Fruit fly (Drosophila melanogaster) whole organism, embryonic: ENCODE results near the gene CG6168.

ENCODE experiments used
- CG10274 ChIP-seq: fragments of 200-800 bp; sonication (Bioruptor generic); optimal IDR thresholded peaks from 3 replicates; lab custom pipeline; 2017; ENCODE audit warnings: missing biosample characterization, mild to moderate bottlenecking, missing genetic modification characterization
- CG10654 ChIP-seq: fragments of 200-800 bp; sonication (Bioruptor generic); optimal IDR thresholded peaks from 2 replicates; lab custom pipeline; 2016; ENCODE audit warnings: missing biosample characterization, missing genetic modification characterization
- CG12299 ChIP-seq: fragments of 200-800 bp; sonication (Bioruptor generic); optimal IDR thresholded peaks from 2 replicates; lab custom pipeline; 2018; ENCODE audit warnings: missing biosample characterization, mild to moderate bottlenecking, missing genetic modification characterization
- CG12659 ChIP-seq: fragments of 200-800 bp; sonication (Bioruptor generic); optimal IDR thresholded peaks from 3 replicates; lab custom pipeline; 2017; ENCODE audit warnings: mild to moderate bottlenecking, missing biosample characterization, missing genetic modification reagents, missing genetic modification characterization
- CG13894 ChIP-seq: fragments of 200-800 bp; sonication (Bioruptor generic); optimal IDR thresholded peaks from 3 replicates; lab custom pipeline; 2018; ENCODE audit warnings: missing biosample characterization, mild to moderate bottlenecking, missing genetic modification characterization, moderate library complexity
- CG18262 ChIP-seq: fragments of 200-800 bp; optimal IDR thresholded peaks from 3 replicates; lab custom pipeline; 2019; ENCODE audit warnings: missing biosample characterization, mild to moderate bottlenecking, missing genetic modification characterization, moderate library complexity
- CG2875 ChIP-seq: fragments of 200-800 bp; sonication (Bioruptor generic); optimal IDR thresholded peaks from 2 replicates; lab custom pipeline; 2017; ENCODE audit warnings: missing biosample characterization, mild to moderate bottlenecking, missing genetic modification characterization, missing genetic modification reagents
- CG31365 ChIP-seq: fragments of 200-800 bp; sonication (Bioruptor generic); optimal IDR thresholded peaks from 2 replicates; lab custom pipeline; 2018; ENCODE audit warnings: missing biosample characterization, mild to moderate bottlenecking, missing genetic modification characterization
- CG5180 ChIP-seq: fragments of 200-800 bp; sonication (Bioruptor generic); optimal IDR thresholded peaks from 3 replicates; lab custom pipeline; 2017; ENCODE audit warnings: missing biosample characterization, missing genetic modification characterization, mild to moderate bottlenecking, moderate library complexity, missing genetic modification reagents
- CG7839 ChIP-seq: fragments of 200-800 bp; sonication (Bioruptor generic); optimal IDR thresholded peaks from 3 replicates; lab custom pipeline; 2018; ENCODE audit warnings: missing biosample characterization, mild to moderate bottlenecking, missing genetic modification characterization, moderate library complexity
- CG8478 ChIP-seq: fragments of >200 bp; optimal IDR thresholded peaks from 2 replicates; lab custom pipeline; 2018
- CG9437 ChIP-seq: fragments of 200-800 bp; sonication (Bioruptor generic); optimal IDR thresholded peaks from 2 replicates; lab custom pipeline; 2018; ENCODE audit warnings: missing biosample characterization, mild to moderate bottlenecking, missing genetic modification characterization
- CG9932 ChIP-seq: fragments of 200-800 bp; sonication (Bioruptor generic); IDR thresholded peaks from 2 replicates; pipeline ENCODE4 v1.3.6; 2022; ENCODE audit warnings: missing biosample characterization, missing genetic modification characterization
- D19B ChIP-seq: fragments of 200-800 bp; sonication (Bioruptor generic); optimal IDR thresholded peaks from 2 replicates; lab custom pipeline; 2017; ENCODE audit warnings: missing biosample characterization, mild to moderate bottlenecking, missing genetic modification characterization
- GATAe ChIP-seq: fragments of 200-800 bp; sonication (Bioruptor generic); conservative IDR thresholded peaks from 2 replicates; pipeline ENCODE4 v1.3.6; 2022; ENCODE audit warnings: missing biosample characterization, missing genetic modification characterization
- MBD-R2 ChIP-seq: fragments of 200-800 bp; sonication (Bioruptor generic); IDR thresholded peaks from 2 replicates; pipeline ENCODE4 v1.3.6; 2022; ENCODE audit warnings: missing biosample characterization, missing genetic modification characterization
- Med ChIP-seq: fragments of 200-800 bp; sonication (Bioruptor generic); peaks from one replicate; lab custom pipeline; 2016; ENCODE audit warnings: missing biosample characterization, missing genetic modification characterization, mild to moderate bottlenecking, inconsistent platforms, moderate library complexity
- Meics ChIP-seq: fragments of 200-800 bp; sonication (Bioruptor generic); optimal IDR thresholded peaks from 2 replicates; lab custom pipeline; 2017; ENCODE audit warnings: missing biosample characterization, mild to moderate bottlenecking, missing genetic modification characterization
- Pdp1 ChIP-seq, 2 experiments: fragments of 200-800 bp; sonication (Bioruptor generic); optimal IDR thresholded peaks; 3 replicates each; lab custom pipeline; 2016; ENCODE audit warnings: missing biosample characterization in 2 of 2, missing genetic modification characterization in 2 of 2, mild to moderate bottlenecking in 1 of 2, moderate library complexity in 1 of 2
- Poxn ChIP-seq: fragments of 200-800 bp; sonication (Bioruptor generic); IDR thresholded peaks from 2 replicates; pipeline ENCODE4 v1.3.6; 2022; ENCODE audit warnings: missing biosample characterization, missing genetic modification characterization
- Ptx1 ChIP-seq: fragments of 200-800 bp; sonication (Bioruptor generic); IDR thresholded peaks from 2 replicates; pipeline ENCODE4 v1.3.6; 2022; ENCODE audit warnings: missing biosample characterization, missing genetic modification characterization
- Ssrp ChIP-seq: fragments of 200-800 bp; sonication (Bioruptor generic); optimal IDR thresholded peaks from 2 replicates; lab custom pipeline; 2018; ENCODE audit warnings: missing biosample characterization, mild to moderate bottlenecking, missing genetic modification characterization, moderate library complexity
- Tbp ChIP-seq: fragments of >200 bp; optimal IDR thresholded peaks from 2 replicates; lab custom pipeline; 2018; ENCODE audit warnings: missing biosample characterization, missing genetic modification characterization
- Vsx1 ChIP-seq: fragments of 200-800 bp; sonication (Bioruptor generic); optimal IDR thresholded peaks from 2 replicates; lab custom pipeline; 2017; ENCODE audit warnings: missing biosample characterization, mild to moderate bottlenecking, missing genetic modification characterization, missing genetic modification reagents
- al ChIP-seq: fragments of 200-800 bp; sonication (Bioruptor generic); IDR thresholded peaks from 2 replicates; pipeline ENCODE4 v1.3.6; 2022; ENCODE audit warnings: missing biosample characterization, missing genetic modification characterization
- crc ChIP-seq: fragments of 200-800 bp; sonication (Bioruptor generic); optimal IDR thresholded peaks from 2 replicates; lab custom pipeline; 2016; ENCODE audit warnings: missing biosample characterization, missing genetic modification characterization
- dysf ChIP-seq: fragments of 200-800 bp; sonication (Bioruptor generic); IDR thresholded peaks from 3 replicates; pipeline ENCODE4 v1.3.6; 2022; ENCODE audit warnings: missing biosample characterization, missing genetic modification characterization
- gem ChIP-seq: fragments of 200-800 bp; sonication (Bioruptor generic); optimal IDR thresholded peaks from 2 replicates; lab custom pipeline; 2019; ENCODE audit warnings: missing biosample characterization, mild to moderate bottlenecking, missing genetic modification characterization, moderate library complexity
- grau ChIP-seq: fragments of 200-800 bp; optimal IDR thresholded peaks from 3 replicates; lab custom pipeline; 2019; ENCODE audit warnings: missing biosample characterization, mild to moderate bottlenecking, missing genetic modification characterization, moderate library complexity
- hth ChIP-seq: fragments of >200 bp; optimal IDR thresholded peaks from 2 replicates; lab custom pipeline; 2017; ENCODE audit warnings: inconsistent platforms
- inv ChIP-seq: fragments of 200-800 bp; sonication (Bioruptor generic); IDR thresholded peaks from 2 replicates; pipeline ENCODE4 v1.3.6; 2022; ENCODE audit warnings: missing biosample characterization, missing genetic modification characterization; ENCODE audit not compliant: partially characterized antibody
- klu ChIP-seq: fragments of 200-800 bp; sonication (Bioruptor generic); IDR thresholded peaks from 2 replicates; pipeline ENCODE4 v1.3.6; 2022; ENCODE audit warnings: missing biosample characterization, missing genetic modification characterization
- lab ChIP-seq: fragments of 200-800 bp; sonication (Bioruptor generic); optimal IDR thresholded peaks from 3 replicates; lab custom pipeline; 2017; ENCODE audit warnings: missing biosample characterization, missing genetic modification characterization, mild to moderate bottlenecking, moderate library complexity, missing genetic modification reagents
- lilli ChIP-seq: fragments of 200-800 bp; sonication (Bioruptor generic); optimal IDR thresholded peaks from 3 replicates; lab custom pipeline; 2016; ENCODE audit warnings: missing biosample characterization, missing genetic modification characterization
- lmd ChIP-seq: fragments of 200-800 bp; sonication (Bioruptor generic); IDR thresholded peaks from 2 replicates; pipeline ENCODE4 v1.3.6; 2022; ENCODE audit warnings: missing biosample characterization, missing genetic modification characterization
- oc ChIP-seq: fragments of 200-800 bp; sonication (Bioruptor generic); optimal IDR thresholded peaks from 2 replicates; lab custom pipeline; 2018; ENCODE audit warnings: missing biosample characterization, mild to moderate bottlenecking, missing genetic modification characterization, moderate library complexity
- odd ChIP-seq: fragments of 200-800 bp; sonication (Bioruptor generic); optimal IDR thresholded peaks from 2 replicates; lab custom pipeline; 2017; ENCODE audit warnings: missing biosample characterization, mild to moderate bottlenecking, missing genetic modification characterization
- pnt ChIP-seq: fragments of 200-800 bp; sonication (Bioruptor generic); optimal IDR thresholded peaks from 3 replicates; lab custom pipeline; 2016; ENCODE audit warnings: missing biosample characterization, missing genetic modification characterization
- row ChIP-seq: fragments of 200-800 bp; sonication (Bioruptor generic); IDR thresholded peaks from 3 replicates; pipeline ENCODE4 v1.3.6; 2022; ENCODE audit warnings: missing biosample characterization, missing genetic modification characterization
- sens ChIP-seq: fragments of 200-800 bp; sonication (Bioruptor generic); peaks from one replicate; lab custom pipeline; 2016; ENCODE audit warnings: missing biosample characterization, missing genetic modification characterization
- sim ChIP-seq: fragments of 200-800 bp; sonication (Bioruptor generic); IDR thresholded peaks from 2 replicates; pipeline ENCODE4 v1.3.6; 2022; ENCODE audit warnings: missing biosample characterization, missing genetic modification characterization
- slbo ChIP-seq: fragments of 200-800 bp; sonication (Bioruptor generic); IDR thresholded peaks from 2 replicates; pipeline ENCODE4 v1.3.6; 2022; ENCODE audit warnings: missing biosample characterization, missing genetic modification characterization
- slou ChIP-seq: fragments of 200-800 bp; sonication (Bioruptor generic); optimal IDR thresholded peaks from 3 replicates; lab custom pipeline; 2016; ENCODE audit warnings: missing biosample characterization, missing genetic modification characterization
- tio ChIP-seq: fragments of 200-800 bp; sonication (Bioruptor generic); optimal IDR thresholded peaks from 2 replicates; lab custom pipeline; 2017; ENCODE audit warnings: missing biosample characterization, missing genetic modification characterization, inconsistent platforms
- trh ChIP-seq: fragments of 200-800 bp; sonication (Bioruptor generic); optimal IDR thresholded peaks from 2 replicates; lab custom pipeline; 2016; ENCODE audit warnings: missing biosample characterization, missing genetic modification characterization
- wdn ChIP-seq: fragments of 200-800 bp; sonication (Bioruptor generic); IDR thresholded peaks from 2 replicates; pipeline ENCODE4 v1.3.6; 2022; ENCODE audit warnings: missing biosample characterization, missing genetic modification characterization
- zfh1 ChIP-seq: fragments of 200-800 bp; sonication (Bioruptor generic); IDR thresholded peaks from 3 replicates; pipeline ENCODE4 v1.3.6; 2022; ENCODE audit warnings: missing biosample characterization, missing genetic modification characterization
- zfh2 ChIP-seq: fragments of 200-800 bp; sonication (Bioruptor generic); optimal IDR thresholded peaks from 2 replicates; lab custom pipeline; 2016; ENCODE audit warnings: missing biosample characterization, missing genetic modification characterization

CG6168 gene

dm6 chr3L:11348971-11349907 lies 27.7 kb upstream of the CG6168 start (continued):
- TF ChIP-seq CG9437 (peak; percentile 85), crc (GFP tag; lab: Kevin White, UChicago) (no peak), slou (peak; percentile 32), CG10654 (GFP tag; lab: Kevin White, UChicago) (peak; percentile 60), inv (GFP tag; lab: Robert Waterston, UW) (no peak), CG5180 (GFP tag; lab: Kevin White, UChicago) (peak; percentile 81), pnt (no peak), CG13894 (tag; lab: Kevin White, UChicago) (peak; percentile 95), gem (tag; lab: Kevin White, UChicago) (peak; percentile 96), Vsx1 (GFP tag; lab: Kevin White, UChicago) (peak; percentile 90), CG18262 (peak; percentile 78), trh (GFP tag; lab: Kevin White, UChicago) (peak; percentile 53), lab (GFP tag; lab: Kevin White, UChicago) (peak; percentile 90), odd (GFP tag; lab: Kevin White, UChicago) (peak; percentile 92), sim (GFP tag; lab: Robert Waterston, UW) (0 out of 2 replicates have a peak, but pooled peaks have one; percentile 5), CG10274 (GFP tag; lab: Kevin White, UChicago) (peak; percentile 58)

dm6 chr3L:11346980-11347379 lies 25.5 kb upstream of the CG6168 start:
- TF ChIP-seq slbo (GFP tag; lab: Robert Waterston, UW) = peak; percentile 36; the same call in 1 of the 2 replicates
- no peak for TF ChIP-seq GATAe (GFP tag; lab: Robert Waterston, UW)
- TF ChIP-seq CG31365 = no peak
- TF ChIP-seq gem (tag; lab: Kevin White, UChicago) = peak; percentile 40
- peak; percentile 47; the same call in 1 of the 2 replicates for TF ChIP-seq al (GFP tag; lab: Robert Waterston, UW)
- TF ChIP-seq CG7839 (tag; lab: Kevin White, UChicago) = peak; percentile 22
- peak in 1 of 2 experiments; percentile 21 for TF ChIP-seq Pdp1 (GFP tag; optimal IDR thresholded peaks at IDR 0.05; lab: Kevin White, UChicago)
- no peak for TF ChIP-seq CG12299
- peak; percentile 37; the same call in 1 of the 2 replicates for TF ChIP-seq Ptx1 (GFP tag; lab: Robert Waterston, UW)
- TF ChIP-seq Tbp (GFP tag; lab: Kevin White, UChicago) = no peak
- TF ChIP-seq tio (GFP tag; lab: Kevin White, UChicago) = peak; percentile 23
- peak; percentile 16 for TF ChIP-seq Med (GFP tag; lab: Kevin White, UChicago)
- no peak for TF ChIP-seq CG2875 (GFP tag; lab: Kevin White, UChicago)
- TF ChIP-seq Poxn (GFP tag; lab: Robert Waterston, UW) = peak; percentile 27; the same call in 1 of the 2 replicates
- TF ChIP-seq row (GFP tag; lab: Robert Waterston, UW) = peak; percentile 31; the same call in 1 of the 3 replicates
- TF ChIP-seq MBD-R2 (GFP tag; lab: Robert Waterston, UW) = no peak
- 0 out of 2 replicates have a peak, but pooled peaks have one; percentile 12 for TF ChIP-seq wdn (GFP tag; lab: Robert Waterston, UW)
- TF ChIP-seq CG9932 (GFP tag; lab: Robert Waterston, UW) = peak; percentile 42; the same call in 1 of the 2 replicates
- peak; percentile 60 for TF ChIP-seq lmd (GFP tag; lab: Robert Waterston, UW)
- peak; percentile 31 for TF ChIP-seq grau (tag; lab: Kevin White, UChicago)
- TF ChIP-seq zfh2 (GFP tag; lab: Kevin White, UChicago) = peak; percentile 6
- TF ChIP-seq klu (GFP tag; lab: Robert Waterston, UW) = peak; percentile 27; the same call in 1 of the 2 replicates
- 0 out of 3 replicates have a peak, but pooled peaks have one; percentile 20 for TF ChIP-seq zfh1 (GFP tag; lab: Robert Waterston, UW)
- TF ChIP-seq dysf (GFP tag; lab: Robert Waterston, UW) = peak; percentile 35; the same call in 1 of the 3 replicates
- no peak for TF ChIP-seq Ssrp
- peak; percentile 5 for TF ChIP-seq CG12659
- no peak for TF ChIP-seq hth (lab: Kevin White, UChicago)
- TF ChIP-seq oc = no peak
- peak; percentile 53 for TF ChIP-seq sens (GFP tag; lab: Kevin White, UChicago)
- no peak for TF ChIP-seq CG8478 (lab: Kevin White, UChicago)
- peak; percentile 56 for TF ChIP-seq Meics (GFP tag; lab: Kevin White, UChicago)
- TF ChIP-seq D19B = peak; percentile 7
- TF ChIP-seq lilli (GFP tag; lab: Kevin White, UChicago) = peak; percentile 8
